Fruit fly (Drosophila melanogaster) Kc167 (cell line): ENCODE measurements around the gene f.

Experiments used
- Myc ChIP-seq: fragments of >200 bp; optimal IDR thresholded peaks from 2 replicates; lab custom pipeline; 2017; ENCODE audit warnings: missing external identifiers
- psq ChIP-seq: fragments of >200 bp; optimal IDR thresholded peaks from 2 replicates; lab custom pipeline; 2017; ENCODE audit warnings: missing external identifiers

- no peak for TF ChIP-seq Myc (lab: Kevin White, UChicago)
- no peak for TF ChIP-seq psq (lab: Kevin White, UChicago)
Observed at dm6 chrX:17215004-17215403, 17.7 kb upstream of the f start, which contains the start of gene CG5162.
